Worm (Caenorhabditis elegans) whole organism, young adult: ENCODE measurements around the gene H20E11.1.

ENCODE experiments used
- B0019.2 ChIP-seq: fragments of 200-800 bp; sonication (Bioruptor generic); conservative IDR thresholded peaks from 2 replicates; pipeline ENCODE4 v1.3.6; 2022; ENCODE audit warnings: missing genetic modification reagents, missing genetic modification characterization, missing compliant biosample characterization
- B0261.1 ChIP-seq: sonication (generic microtip); optimal IDR thresholded peaks from 2 replicates; lab custom pipeline; 2016; ENCODE audit warnings: mild to moderate bottlenecking, missing genetic modification characterization, moderate library complexity, missing compliant biosample characterization
- C17E4.6 ChIP-seq: fragments of 200-800 bp; sonication (Bioruptor generic); IDR thresholded peaks from 2 replicates; pipeline ENCODE4 v1.3.6; 2022; ENCODE audit warnings: missing genetic modification reagents, missing genetic modification characterization, missing compliant biosample characterization
- D2030.7 ChIP-seq: fragments of 200-800 bp; sonication (Bioruptor generic); IDR thresholded peaks from 2 replicates; pipeline ENCODE4 v1.3.6; 2022; ENCODE audit warnings: missing genetic modification reagents, missing genetic modification characterization, missing compliant biosample characterization
- F22D6.2 ChIP-seq: sonication (generic microtip); optimal IDR thresholded peaks from 2 replicates; lab custom pipeline; 2016; ENCODE audit warnings: mild to moderate bottlenecking, missing genetic modification characterization, missing compliant biosample characterization
- F23B12.7 ChIP-seq: sonication (generic microtip); optimal IDR thresholded peaks from 2 replicates; lab custom pipeline; 2017; ENCODE audit warnings: missing genetic modification characterization, mild to moderate bottlenecking, missing compliant biosample characterization, antibody characterized with exemption, moderate library complexity; ENCODE audit not compliant: insufficient read depth
- F37B4.10 ChIP-seq: fragments of 200-800 bp; sonication (Bioruptor generic); IDR thresholded peaks from 2 replicates; pipeline ENCODE4 v1.3.6; 2022; ENCODE audit warnings: missing genetic modification characterization, missing compliant biosample characterization
- K11D2.4 ChIP-seq: fragments of 200-800 bp; sonication (Bioruptor generic); IDR thresholded peaks from 2 replicates; pipeline ENCODE4 v1.3.6; 2022; ENCODE audit warnings: missing genetic modification reagents, missing genetic modification characterization, missing compliant biosample characterization
- Y95B8A.8 ChIP-seq: fragments of 200-800 bp; sonication (Bioruptor generic); IDR thresholded peaks from 2 replicates; pipeline ENCODE4 v1.3.6; 2022; ENCODE audit warnings: missing genetic modification reagents, missing genetic modification characterization, missing compliant biosample characterization
- attf-6 ChIP-seq: fragments of 200-800 bp; sonication (Bioruptor generic); IDR thresholded peaks from 2 replicates; pipeline ENCODE4 v1.3.6; 2022; ENCODE audit warnings: missing genetic modification reagents, missing genetic modification characterization, missing compliant biosample characterization
- bed-1 ChIP-seq: fragments of 200-800 bp; sonication (Bioruptor generic); IDR thresholded peaks from 2 replicates; pipeline ENCODE4 v1.3.6; 2022; ENCODE audit warnings: missing genetic modification reagents, missing genetic modification characterization, missing compliant biosample characterization
- bed-2 ChIP-seq: fragments of 200-800 bp; sonication (Bioruptor generic); IDR thresholded peaks from 2 replicates; pipeline ENCODE4 v1.3.6; 2022; ENCODE audit warnings: missing genetic modification reagents, missing genetic modification characterization, missing compliant biosample characterization
- ccch-3 ChIP-seq: fragments of 200-800 bp; sonication (Bioruptor generic); optimal IDR thresholded peaks from 2 replicates; lab custom pipeline; 2018; ENCODE audit warnings: mild to moderate bottlenecking, missing genetic modification characterization, missing compliant biosample characterization
- cebp-1 ChIP-seq, 2 experiments: fragments of 200-800 bp in 1 of 2; sonication (Bioruptor generic) in 1 of 2; sonication (generic microtip) in 1 of 2; IDR thresholded peaks in 1 of 2; optimal IDR thresholded peaks in 1 of 2; 2 replicates each; pipeline versions ENCODE4 v1.3.6 to Lab custom; 2017 to 2022; ENCODE audit warnings: missing compliant biosample characterization in 2 of 2, missing genetic modification characterization in 2 of 2, mild to moderate bottlenecking in 1 of 2, missing genetic modification reagents in 1 of 2, moderate library complexity in 1 of 2
- ceh-100 ChIP-seq: fragments of 200-800 bp; sonication (Bioruptor generic); IDR thresholded peaks from 2 replicates; pipeline ENCODE4 v1.3.6; 2022; ENCODE audit warnings: missing genetic modification reagents, missing genetic modification characterization, missing compliant biosample characterization
- ceh-27 ChIP-seq: fragments of 200-800 bp; sonication (Bioruptor generic); optimal IDR thresholded peaks from 2 replicates; lab custom pipeline; 2018; ENCODE audit warnings: mild to moderate bottlenecking, missing genetic modification characterization, moderate library complexity, missing compliant biosample characterization
- ceh-58 ChIP-seq: fragments of 200-800 bp; sonication (Bioruptor generic); IDR thresholded peaks from 2 replicates; pipeline ENCODE4 v1.3.6; 2022; ENCODE audit warnings: missing genetic modification characterization, missing compliant biosample characterization
- ceh-91 ChIP-seq: fragments of 200-800 bp; sonication (Bioruptor generic); IDR thresholded peaks from 2 replicates; pipeline ENCODE4 v1.3.6; 2022; ENCODE audit warnings: missing genetic modification reagents, missing genetic modification characterization, missing compliant biosample characterization
- chd-7 ChIP-seq: sonication (generic microtip); optimal IDR thresholded peaks from 2 replicates; lab custom pipeline; 2016; ENCODE audit warnings: mild to moderate bottlenecking, missing genetic modification characterization, moderate library complexity, missing compliant biosample characterization
- dox-1 ChIP-seq: fragments of 200-800 bp; sonication (Bioruptor generic); IDR thresholded peaks from 2 replicates; pipeline ENCODE4 v1.3.6; 2022; ENCODE audit warnings: missing genetic modification reagents, missing genetic modification characterization, missing compliant biosample characterization
- dpff-1 ChIP-seq: sonication (generic microtip); optimal IDR thresholded peaks from 2 replicates; lab custom pipeline; 2017; ENCODE audit warnings: mild to moderate bottlenecking, missing genetic modification characterization, missing compliant biosample characterization
- gei-17 ChIP-seq: fragments of 200-800 bp; sonication (Bioruptor generic); optimal IDR thresholded peaks from 2 replicates; lab custom pipeline; 2018; ENCODE audit warnings: mild to moderate bottlenecking, missing genetic modification characterization, missing compliant biosample characterization
- hrde-1 ChIP-seq: sonication (generic microtip); optimal IDR thresholded peaks from 2 replicates; lab custom pipeline; 2016; ENCODE audit warnings: missing genetic modification characterization, mild to moderate bottlenecking, missing compliant biosample characterization, moderate library complexity, missing genotype, missing genetic modification reagents, borderline replicate concordance
- hsf-1 ChIP-seq: fragments of 200-800 bp; sonication (Bioruptor generic); IDR thresholded peaks from 2 replicates; pipeline ENCODE4 v1.3.6; 2022; ENCODE audit warnings: missing genetic modification reagents, missing genetic modification characterization, missing compliant biosample characterization
- lin-26 ChIP-seq: fragments of 200-800 bp; sonication (Bioruptor generic); IDR thresholded peaks from 2 replicates; pipeline ENCODE4 v1.3.6; 2022; ENCODE audit warnings: missing genetic modification reagents, missing genetic modification characterization, missing compliant biosample characterization
- lin-54 ChIP-seq: fragments of 200-800 bp; sonication (Bioruptor generic); optimal IDR thresholded peaks from 2 replicates; lab custom pipeline; 2018; ENCODE audit warnings: mild to moderate bottlenecking, missing genetic modification characterization, missing compliant biosample characterization
- lir-1 ChIP-seq: fragments of 200-800 bp; sonication (Bioruptor generic); conservative IDR thresholded peaks from 2 replicates; pipeline ENCODE4 v1.3.6; 2022; ENCODE audit warnings: missing genetic modification reagents, missing genetic modification characterization, missing compliant biosample characterization
- lsl-1 ChIP-seq: fragments of 200-800 bp; sonication (Bioruptor generic); optimal IDR thresholded peaks from 2 replicates; lab custom pipeline; 2018; ENCODE audit warnings: mild to moderate bottlenecking, missing genetic modification characterization, moderate library complexity, missing compliant biosample characterization
- madf-10 ChIP-seq: sonication (generic microtip); optimal IDR thresholded peaks from 2 replicates; lab custom pipeline; 2016; ENCODE audit warnings: mild to moderate bottlenecking, missing genetic modification characterization, missing compliant biosample characterization
- madf-3 ChIP-seq: fragments of 200-800 bp; sonication (Bioruptor generic); IDR thresholded peaks from 2 replicates; pipeline ENCODE4 v1.3.6; 2022; ENCODE audit warnings: missing genetic modification reagents, missing genetic modification characterization, missing compliant biosample characterization
- madf-6 ChIP-seq: fragments of 200-800 bp; sonication (Bioruptor generic); IDR thresholded peaks from 2 replicates; pipeline ENCODE4 v1.3.6; 2022; ENCODE audit warnings: missing genetic modification reagents, missing genetic modification characterization, missing compliant biosample characterization
- madf-8 ChIP-seq: fragments of 200-800 bp; sonication (Bioruptor generic); conservative IDR thresholded peaks from 2 replicates; pipeline ENCODE4 v1.3.6; 2022; ENCODE audit warnings: missing genetic modification reagents, missing genetic modification characterization, missing compliant biosample characterization
- nhr-27 ChIP-seq: fragments of 200-800 bp; sonication (Bioruptor generic); optimal IDR thresholded peaks from 2 replicates; lab custom pipeline; 2018; ENCODE audit warnings: mild to moderate bottlenecking, missing genetic modification characterization, moderate library complexity, missing compliant biosample characterization
- nhr-80 ChIP-seq: sonication (generic microtip); optimal IDR thresholded peaks from 2 replicates; lab custom pipeline; 2016; ENCODE audit warnings: missing genetic modification characterization, missing compliant biosample characterization
- rcor-1 ChIP-seq: fragments of 200-800 bp; sonication (Bioruptor generic); IDR thresholded peaks from 2 replicates; pipeline ENCODE4 v1.3.6; 2022; ENCODE audit warnings: missing genetic modification reagents, missing genetic modification characterization, missing compliant biosample characterization
- repo-1 ChIP-seq: sonication (generic microtip); optimal IDR thresholded peaks from 2 replicates; lab custom pipeline; 2017; ENCODE audit warnings: mild to moderate bottlenecking, missing genetic modification characterization, missing compliant biosample characterization
- sdz-38 ChIP-seq: sonication (generic microtip); optimal IDR thresholded peaks from 2 replicates; lab custom pipeline; 2016; ENCODE audit warnings: missing genotype, missing genetic modification characterization, missing compliant biosample characterization
- snpc-1.3 ChIP-seq: sonication (generic microtip); optimal IDR thresholded peaks from 2 replicates; lab custom pipeline; 2017; ENCODE audit warnings: missing genetic modification characterization, mild to moderate bottlenecking, missing compliant biosample characterization, antibody characterized with exemption, moderate library complexity, missing genotype, missing genetic modification reagents; ENCODE audit not compliant: insufficient read depth
- snpc-4 ChIP-seq, 5 experiments: fragments of 150-350 bp in 1 of 5; sonication (generic microtip) in 4 of 5; optimal IDR thresholded peaks; 2 replicates each; lab custom pipeline; 2014 to 2018; ENCODE audit warnings: missing genetic modification characterization in 5 of 5, missing biosample characterization in 3 of 5, antibody characterized with exemption in 2 of 5, mild to moderate bottlenecking in 2 of 5, missing compliant biosample characterization in 2 of 5, missing genotype in 2 of 5, moderate library complexity in 2 of 5, missing genetic modification reagents in 1 of 5
- tbp1 ChIP-seq: fragments of 200-800 bp; sonication (Bioruptor generic); optimal IDR thresholded peaks from 2 replicates; lab custom pipeline; 2018; ENCODE audit warnings: mild to moderate bottlenecking, missing genetic modification characterization, missing compliant biosample characterization
- xnd-1 ChIP-seq: sonication (generic microtip); optimal IDR thresholded peaks from 2 replicates; lab custom pipeline; 2016; ENCODE audit warnings: missing genotype, missing genetic modification reagents, missing genetic modification characterization, missing compliant biosample characterization
- ztf-18 ChIP-seq: sonication (generic microtip); optimal IDR thresholded peaks from 2 replicates; lab custom pipeline; 2016; ENCODE audit warnings: missing genotype, mild to moderate bottlenecking, missing genetic modification characterization, missing compliant biosample characterization

H20E11.1 gene

ce11 chrIV:6792380-6793309 is 37.3 kb upstream of the H20E11.1 start (continued):
- TF ChIP-seq madf-8 (GFP tag; lab: Robert Waterston, UW): no peak
- no peak for TF ChIP-seq C17E4.6
- TF ChIP-seq repo-1 (tag; lab: Kevin White, UChicago): peak; percentile 58
- no peak for TF ChIP-seq lir-1
- TF ChIP-seq nhr-27 (tag; lab: Kevin White, UChicago): no peak
- TF ChIP-seq dox-1 (GFP tag; lab: Robert Waterston, UW): 0 out of 2 replicates have a peak, but pooled peaks have one; percentile 30
- no peak for TF ChIP-seq bed-1
- TF ChIP-seq F37B4.10 (GFP tag; lab: Robert Waterston, UW): no peak
- TF ChIP-seq madf-6 (GFP tag; lab: Robert Waterston, UW): peak; percentile 45
- TF ChIP-seq bed-2 (GFP tag; lab: Robert Waterston, UW): no peak
- no peak for TF ChIP-seq ceh-27 (GFP tag; lab: Kevin White, UChicago)
- peak; percentile 37; the same call in 1 of the 2 replicates for TF ChIP-seq madf-3 (GFP tag; lab: Robert Waterston, UW)
- TF ChIP-seq B0019.2 (GFP tag; lab: Robert Waterston, UW): no peak
- peak; percentile 50 for TF ChIP-seq lsl-1 (GFP tag; lab: Kevin White, UChicago)
- no peak for TF ChIP-seq snpc-1.3 (tag; lab: Kevin White, UChicago)
- no peak for TF ChIP-seq hrde-1 (tag; lab: Kevin White, UChicago)
- peak; percentile 84 for TF ChIP-seq snpc-4 (GFP tag; optimal IDR thresholded peaks at IDR 0.05; lab: Kevin White, UChicago)
- TF ChIP-seq snpc-4 (tag; optimal IDR thresholded peaks at IDR 0.05; lab: Kevin White, UChicago): peak; percentile 88 to 96 (median 94)
- TF ChIP-seq F22D6.2 (tag; lab: Kevin White, UChicago): no peak
- no peak for TF ChIP-seq ccch-3
- TF ChIP-seq tbp1 (GFP tag; lab: Kevin White, UChicago): peak; percentile 63
- no peak for TF ChIP-seq xnd-1 (tag; lab: Kevin White, UChicago)
- no peak for TF ChIP-seq B0261.1 (tag; lab: Kevin White, UChicago)
- no peak for TF ChIP-seq F23B12.7

- TF ChIP-seq lin-54: peak; percentile 18
- TF ChIP-seq nhr-80 (tag; lab: Kevin White, UChicago): no peak
- no peak for TF ChIP-seq chd-7 (tag; lab: Kevin White, UChicago)
- no peak for TF ChIP-seq dpff-1 (tag; lab: Kevin White, UChicago)
- TF ChIP-seq ceh-100 (GFP tag; lab: Robert Waterston, UW): no peak
- TF ChIP-seq sdz-38 (tag; lab: Kevin White, UChicago): no peak
- TF ChIP-seq madf-10: no peak
- TF ChIP-seq lsl-1 (GFP tag; lab: Kevin White, UChicago): peak; percentile 20
- TF ChIP-seq ceh-58 (GFP tag; lab: Robert Waterston, UW): peak; percentile 88; the same call in 1 of the 2 replicates
- TF ChIP-seq snpc-4 (GFP tag; optimal IDR thresholded peaks at IDR 0.05; lab: Kevin White, UChicago): no peak
- peak in 1 of 4 experiments; percentile 40 for TF ChIP-seq snpc-4 (tag; optimal IDR thresholded peaks at IDR 0.05; lab: Kevin White, UChicago)
- no peak for TF ChIP-seq gei-17 (GFP tag; lab: Kevin White, UChicago)
- 0 out of 2 replicates have a peak, but pooled peaks have one; percentile 11 for TF ChIP-seq madf-8 (GFP tag; lab: Robert Waterston, UW)
- no peak for TF ChIP-seq K11D2.4 (GFP tag; lab: Robert Waterston, UW)
- TF ChIP-seq lin-26 (GFP tag; lab: Robert Waterston, UW): no peak
- TF ChIP-seq ceh-91 (GFP tag; lab: Robert Waterston, UW): no peak
- no peak for TF ChIP-seq F23B12.7
- TF ChIP-seq hsf-1: no peak
- TF ChIP-seq ztf-18 (tag; lab: Kevin White, UChicago): peak; percentile 35
- TF ChIP-seq attf-6 (GFP tag; lab: Robert Waterston, UW): peak; percentile 98
- TF ChIP-seq cebp-1 (GFP tag; IDR thresholded peaks at IDR 0.05; lab: Robert Waterston, UW): no peak
- TF ChIP-seq cebp-1 (tag; optimal IDR thresholded peaks at IDR 0.05; lab: Kevin White, UChicago): no peak
- TF ChIP-seq D2030.7 (GFP tag; lab: Robert Waterston, UW): no peak
- no peak for TF ChIP-seq rcor-1 (GFP tag; lab: Robert Waterston, UW)
- no peak for TF ChIP-seq Y95B8A.8 (GFP tag; lab: Robert Waterston, UW)
Measured at ce11 chrIV:6793310-6793966, 36.5 kb upstream of the H20E11.1 start.
